Fruit fly (Drosophila melanogaster) whole organism, pupa: Measurements from ENCODE around the gene CG13288.

ENCODE experiments used
- CG13204 ChIP-seq: fragments of 200-800 bp; sonication (Bioruptor generic); optimal IDR thresholded peaks from 2 replicates; lab custom pipeline; 2018; ENCODE audit warnings: missing biosample characterization, mild to moderate bottlenecking, missing genetic modification characterization, moderate library complexity
- CG15710 ChIP-seq: fragments of 200-800 bp; sonication (Bioruptor generic); optimal IDR thresholded peaks from 2 replicates; lab custom pipeline; 2018; ENCODE audit warnings: missing biosample characterization, mild to moderate bottlenecking, missing genetic modification characterization, moderate library complexity
- CG34367 ChIP-seq: fragments of 200-800 bp; sonication (Bioruptor generic); optimal IDR thresholded peaks from 2 replicates; lab custom pipeline; 2018; ENCODE audit warnings: missing biosample characterization, mild to moderate bottlenecking, missing genetic modification characterization
- CG4496 ChIP-seq: fragments of 200-800 bp; sonication (Bioruptor generic); IDR thresholded peaks from 3 replicates; pipeline ENCODE4 v1.3.6; 2022; ENCODE audit warnings: missing biosample characterization, missing genetic modification characterization
- CG8159 ChIP-seq: fragments of 200-800 bp; sonication (Bioruptor generic); optimal IDR thresholded peaks from 3 replicates; lab custom pipeline; 2018; ENCODE audit warnings: missing biosample characterization, mild to moderate bottlenecking, missing genetic modification characterization, moderate library complexity
- CG8301 ChIP-seq: fragments of 200-800 bp; sonication (Bioruptor generic); optimal IDR thresholded peaks from 2 replicates; lab custom pipeline; 2018; ENCODE audit warnings: missing biosample characterization, mild to moderate bottlenecking, missing genetic modification characterization
- D1 ChIP-seq: fragments of 200-800 bp; sonication (Bioruptor generic); optimal IDR thresholded peaks from 2 replicates; lab custom pipeline; 2018; ENCODE audit warnings: missing biosample characterization, mild to moderate bottlenecking, missing genetic modification characterization, moderate library complexity
- EcR ChIP-seq: fragments of 200-800 bp; sonication (Bioruptor generic); optimal IDR thresholded peaks from 3 replicates; lab custom pipeline; 2019; ENCODE audit warnings: missing biosample characterization, missing genetic modification characterization, mild to moderate bottlenecking, moderate library complexity, missing genetic modification reagents
- Pif1A ChIP-seq: fragments of 200-800 bp; sonication (Bioruptor generic); optimal IDR thresholded peaks from 3 replicates; lab custom pipeline; 2016; ENCODE audit warnings: missing biosample characterization, missing genetic modification characterization
- Pif1B ChIP-seq: fragments of 200-800 bp; sonication (Bioruptor generic); optimal IDR thresholded peaks from 3 replicates; lab custom pipeline; 2016; ENCODE audit warnings: missing biosample characterization, missing genetic modification characterization
- gl ChIP-seq: fragments of 200-800 bp; sonication (Bioruptor generic); optimal IDR thresholded peaks from 2 replicates; lab custom pipeline; 2018; ENCODE audit warnings: missing biosample characterization, mild to moderate bottlenecking, missing genetic modification characterization

- TF ChIP-seq CG8159 (tag; lab: Kevin White, UChicago) = peak; percentile 41
- peak; percentile 70 for TF ChIP-seq Pif1A (GFP tag; lab: Kevin White, UChicago)
- peak; percentile 75 for TF ChIP-seq CG13204
- peak; percentile 54 for TF ChIP-seq Pif1B (GFP tag; lab: Kevin White, UChicago)
- peak; percentile 13 for TF ChIP-seq CG34367 (tag; lab: Kevin White, UChicago)
- peak; percentile 51 for TF ChIP-seq gl (tag; lab: Kevin White, UChicago)
- TF ChIP-seq D1 = no peak
- TF ChIP-seq CG15710 (tag; lab: Kevin White, UChicago) = peak; percentile 14
- TF ChIP-seq EcR = peak; percentile 71
- peak; percentile 39 for TF ChIP-seq CG8301 (tag; lab: Kevin White, UChicago)
- peak; percentile 61; the same call in 1 of the 3 replicates for TF ChIP-seq CG4496 (GFP tag; lab: Robert Waterston, UW)
Observed at dm6 chr3L:5943348-5943904, 36.2 kb downstream of the CG13288 start.
